Worm (Caenorhabditis elegans) whole organism, L1 larva: ENCODE results near the gene F13H10.9.
"Not testable (repeated sequence)": the region's sequence is repeated elsewhere in the genome, so short reads cannot be mapped to it uniquely, and the experiment has no call there.

ENCODE experiments used
- C04F5.9 ChIP-seq: sonication (generic microtip); optimal IDR thresholded peaks from 2 replicates; lab custom pipeline; 2016; ENCODE audit warnings: missing genetic modification characterization, missing compliant biosample characterization
- C16A3.4 ChIP-seq: fragments of 150-350 bp; optimal IDR thresholded peaks from 2 replicates; lab custom pipeline; 2014; ENCODE audit warnings: missing biosample characterization, missing genetic modification characterization
- blmp-1 ChIP-seq: fragments of 150-350 bp; optimal IDR thresholded peaks from 2 replicates; lab custom pipeline; 2014; ENCODE audit warnings: missing biosample characterization, missing genetic modification characterization
- ceh-63 ChIP-seq: fragments of 200-800 bp; sonication (Bioruptor generic); optimal IDR thresholded peaks from 2 replicates; lab custom pipeline; 2018; ENCODE audit warnings: mild to moderate bottlenecking, missing genetic modification characterization, missing compliant biosample characterization
- ceh-82 ChIP-seq, 3 experiments: fragments of 150-350 bp in 1 of 3; sonication (generic microtip) in 2 of 3; optimal IDR thresholded peaks; 2 replicates each; lab custom pipeline; 2014 to 2017; ENCODE audit warnings: missing biosample characterization in 3 of 3, missing genetic modification characterization in 3 of 3
- ceh-88 ChIP-seq: fragments of 200-800 bp; sonication (Bioruptor generic); IDR thresholded peaks from 2 replicates; pipeline ENCODE4 v1.3.6; 2022; ENCODE audit warnings: missing genetic modification characterization, missing compliant biosample characterization
- dpl-1 ChIP-seq, 3 experiments: fragments of 150-350 bp in 2 of 3; sonication (generic microtip) in 1 of 3; optimal IDR thresholded peaks; 2 replicates each; lab custom pipeline; 2014 to 2017; ENCODE audit warnings: missing biosample characterization in 3 of 3, missing genetic modification characterization in 3 of 3, missing genetic modification reagents in 3 of 3
- dsc-1 ChIP-seq: sonication (generic microtip); optimal IDR thresholded peaks from 2 replicates; lab custom pipeline; 2016; ENCODE audit warnings: mild to moderate bottlenecking, missing genetic modification characterization, missing compliant biosample characterization
- efl-1 ChIP-seq, 4 experiments: fragments of 150-350 bp; optimal IDR thresholded peaks in 3 of 4; peaks in 1 of 4; 1 replicate in 1 of 4; 2 replicates in 3 of 4; lab custom pipeline; 2014; ENCODE audit warnings: missing biosample characterization in 2 of 4, missing genetic modification characterization in 2 of 4, missing genetic modification reagents in 2 of 4
- efl-3 ChIP-seq: fragments of 200-800 bp; sonication (Bioruptor generic); optimal IDR thresholded peaks from 2 replicates; lab custom pipeline; 2018; ENCODE audit warnings: mild to moderate bottlenecking, missing genetic modification characterization, missing compliant biosample characterization
- egl-13 ChIP-seq: sonication (generic microtip); optimal IDR thresholded peaks from 2 replicates; lab custom pipeline; 2016; ENCODE audit warnings: missing genotype, missing genetic modification reagents, missing genetic modification characterization, missing compliant biosample characterization
- egl-27 ChIP-seq, 2 experiments: fragments of 150-350 bp in 1 of 2; sonication (generic microtip); optimal IDR thresholded peaks; 3 replicates each; lab custom pipeline; 2017 to 2018; ENCODE audit warnings: missing biosample characterization in 2 of 2, missing genetic modification characterization in 2 of 2, missing genetic modification reagents in 2 of 2
- elt-2 ChIP-seq: sonication (generic microtip); optimal IDR thresholded peaks from 2 replicates; lab custom pipeline; 2016; ENCODE audit warnings: missing genetic modification characterization, mild to moderate bottlenecking, inconsistent platforms, missing compliant biosample characterization, missing genetic modification reagents
- elt-3 ChIP-seq, 6 experiments: fragments of 150-350 bp in 1 of 6; sonication (generic microtip); optimal IDR thresholded peaks; 2 replicates each; lab custom pipeline; 2017 to 2018; ENCODE audit warnings: missing biosample characterization in 6 of 6, missing genetic modification characterization in 6 of 6, inconsistent platforms in 1 of 6
- fkh-4 ChIP-seq: sonication (generic microtip); optimal IDR thresholded peaks from 2 replicates; lab custom pipeline; 2016; ENCODE audit warnings: missing compliant biosample characterization, missing genetic modification characterization, borderline replicate concordance
- hlh-4 ChIP-seq: sonication (generic microtip); optimal IDR thresholded peaks from 2 replicates; lab custom pipeline; 2016; ENCODE audit warnings: mild to moderate bottlenecking, missing genetic modification characterization, missing compliant biosample characterization
- lin-13 ChIP-seq: fragments of 150-350 bp; optimal IDR thresholded peaks from 2 replicates; lab custom pipeline; 2014; ENCODE audit warnings: missing biosample characterization, missing genetic modification reagents, missing genetic modification characterization
- lin-14 ChIP-seq: fragments of 200-800 bp; sonication (Bioruptor generic); optimal IDR thresholded peaks from 2 replicates; lab custom pipeline; 2018; ENCODE audit warnings: mild to moderate bottlenecking, missing genetic modification characterization, moderate library complexity, missing compliant biosample characterization
- lin-35 ChIP-seq, 2 experiments: fragments of 150-350 bp; optimal IDR thresholded peaks; 2 replicates each; lab custom pipeline; 2014; ENCODE audit warnings: missing biosample characterization in 2 of 2, missing genetic modification characterization in 2 of 2, missing genetic modification reagents in 2 of 2
- mdl-1 ChIP-seq, 2 experiments: fragments of 150-350 bp; optimal IDR thresholded peaks; 2 replicates each; lab custom pipeline; 2014 to 2017; ENCODE audit warnings: missing biosample characterization in 2 of 2, missing genetic modification characterization in 2 of 2, inconsistent platforms in 1 of 2
- nhr-11 ChIP-seq: fragments of 150-350 bp; optimal IDR thresholded peaks from 2 replicates; lab custom pipeline; 2014; ENCODE audit warnings: missing biosample characterization, missing genetic modification characterization
- nhr-19 ChIP-seq: fragments of 200-800 bp; sonication (Bioruptor generic); conservative IDR thresholded peaks from 2 replicates; pipeline ENCODE4 v1.3.6; 2022; ENCODE audit warnings: missing genetic modification characterization, missing compliant biosample characterization
- nhr-28 ChIP-seq: fragments of 150-350 bp; optimal IDR thresholded peaks from 2 replicates; lab custom pipeline; 2014; ENCODE audit warnings: missing biosample characterization, missing genetic modification characterization
- nhr-71 ChIP-seq: sonication (generic microtip); optimal IDR thresholded peaks from 2 replicates; lab custom pipeline; 2016; ENCODE audit warnings: mild to moderate bottlenecking, missing genetic modification characterization, moderate library complexity, missing compliant biosample characterization
- nhr-76 ChIP-seq: sonication (generic microtip); optimal IDR thresholded peaks from 2 replicates; lab custom pipeline; 2017; ENCODE audit warnings: missing biosample characterization, missing genetic modification characterization
- pag-3 ChIP-seq: sonication (generic microtip); optimal IDR thresholded peaks from 2 replicates; lab custom pipeline; 2017; ENCODE audit warnings: missing genetic modification characterization, mild to moderate bottlenecking, missing compliant biosample characterization, antibody characterized with exemption, borderline replicate concordance; ENCODE audit not compliant: insufficient read depth
- rnt-1 ChIP-seq: sonication (generic microtip); optimal IDR thresholded peaks from 2 replicates; lab custom pipeline; 2016; ENCODE audit warnings: mild to moderate bottlenecking, missing genetic modification characterization, moderate library complexity, missing compliant biosample characterization
- skn-1 ChIP-seq: fragments of 150-350 bp; optimal IDR thresholded peaks from 2 replicates; lab custom pipeline; 2014; ENCODE audit warnings: missing biosample characterization, missing genetic modification characterization
- sox-4 ChIP-seq: sonication (generic microtip); optimal IDR thresholded peaks from 2 replicates; lab custom pipeline; 2016; ENCODE audit warnings: missing genetic modification characterization, missing compliant biosample characterization
- sptf-1 ChIP-seq: fragments of 150-350 bp; optimal IDR thresholded peaks from 2 replicates; lab custom pipeline; 2014; ENCODE audit warnings: missing biosample characterization, missing genetic modification characterization
- swsn-7 ChIP-seq: sonication (generic microtip); optimal IDR thresholded peaks from 2 replicates; lab custom pipeline; 2016; ENCODE audit warnings: missing genetic modification characterization, missing compliant biosample characterization
- tbx-2 ChIP-seq: sonication (generic microtip); optimal IDR thresholded peaks from 2 replicates; lab custom pipeline; 2016; ENCODE audit warnings: missing genetic modification characterization, missing compliant biosample characterization
- unc-130 ChIP-seq: fragments of 150-350 bp; optimal IDR thresholded peaks from 2 replicates; lab custom pipeline; 2017; ENCODE audit warnings: missing biosample characterization, missing genetic modification characterization, inconsistent platforms
- unc-62 ChIP-seq: fragments of 150-350 bp; optimal IDR thresholded peaks from 2 replicates; lab custom pipeline; 2014; ENCODE audit warnings: missing biosample characterization, missing genetic modification reagents, missing genetic modification characterization
- unc-86 ChIP-seq: sonication (generic microtip); optimal IDR thresholded peaks from 2 replicates; lab custom pipeline; 2016; ENCODE audit warnings: missing genetic modification characterization, missing compliant biosample characterization
- unc-98 ChIP-seq: fragments of 200-800 bp; sonication (Bioruptor generic); IDR thresholded peaks from 2 replicates; pipeline ENCODE4 v1.3.6; 2022; ENCODE audit warnings: missing genetic modification characterization, missing compliant biosample characterization
- xbp-1 ChIP-seq: sonication (generic microtip); optimal IDR thresholded peaks from 2 replicates; lab custom pipeline; 2016; ENCODE audit warnings: missing genetic modification characterization, missing compliant biosample characterization
- zag-1 ChIP-seq: fragments of 150-350 bp; optimal IDR thresholded peaks from 2 replicates; lab custom pipeline; 2014; ENCODE audit warnings: missing biosample characterization, missing genetic modification characterization
- zip-4 ChIP-seq: fragments of 200-800 bp; sonication (Bioruptor generic); optimal IDR thresholded peaks from 2 replicates; lab custom pipeline; 2018; ENCODE audit warnings: mild to moderate bottlenecking, missing genetic modification characterization, moderate library complexity, missing compliant biosample characterization

Gene F13H10.9

DNA sequence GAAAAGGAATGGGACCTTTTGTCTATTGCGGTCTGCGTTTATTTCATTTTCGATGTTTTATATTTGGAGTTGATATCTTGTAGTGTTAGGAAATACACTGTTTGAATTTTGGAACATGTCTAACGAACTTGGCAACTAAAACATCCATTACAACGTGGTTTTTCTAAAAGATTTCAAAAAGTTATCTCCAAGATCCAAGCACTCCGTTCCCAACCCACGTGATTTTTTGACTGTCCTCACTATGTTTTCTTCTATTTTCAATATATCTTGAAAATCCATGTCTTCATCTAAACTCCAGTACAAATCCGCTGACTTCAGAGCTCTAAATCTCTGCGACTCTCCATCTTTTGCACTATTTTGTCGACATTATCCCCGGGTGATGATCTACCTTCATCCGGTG lies at the start of gene F13H10.9:
F13H10.9 (plus strand) TSS at position 301 of the 400 bp plus-strand sequence.
- TF ChIP-seq lin-13 (GFP tag; lab: Kevin White, UChicago) (no peak), elt-3 (tag; optimal IDR thresholded peaks at IDR 0.05; lab: Kevin White, UChicago) (no peak), nhr-28 (no peak), dpl-1 (GFP tag; optimal IDR thresholded peaks at IDR 0.05; lab: Kevin White, UChicago) (no peak), pag-3 (no peak)

DNA sequence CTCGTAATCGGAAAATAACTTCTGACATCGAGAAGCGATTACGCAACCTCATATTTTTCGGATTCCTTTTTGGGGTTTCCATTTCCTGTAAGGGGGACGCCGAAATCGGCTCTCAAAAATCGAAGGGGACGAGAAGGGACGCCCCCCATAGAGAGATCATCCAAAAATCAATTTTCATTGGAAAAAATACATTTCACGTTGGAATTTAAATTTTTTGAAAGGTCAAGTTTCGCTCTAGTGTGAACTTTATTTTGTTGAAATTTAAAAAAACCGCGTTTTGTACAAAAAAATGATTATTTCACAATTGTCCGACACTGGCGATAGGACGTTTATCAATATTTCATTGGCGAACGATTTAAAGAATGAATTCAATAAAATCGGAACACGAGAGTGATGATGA lies 49.7 kb upstream of the F13H10.9 start, which contains the start of gene Y69E1A.3:
Y69E1A.3 (plus strand) TSS at position 301 of the 400 bp plus-strand sequence.
- TF ChIP-seq nhr-71: no peak
- TF ChIP-seq unc-130 (tag; lab: Kevin White, UChicago): no peak
- no peak for TF ChIP-seq dsc-1 (tag; lab: Kevin White, UChicago)
- no peak for TF ChIP-seq mdl-1 (tag; optimal IDR thresholded peaks at IDR 0.05; lab: Kevin White, UChicago)
- TF ChIP-seq tbx-2 (tag; lab: Kevin White, UChicago): no peak
- TF ChIP-seq lin-14: no peak
- no peak for TF ChIP-seq xbp-1 (tag; lab: Kevin White, UChicago)
- no peak for TF ChIP-seq ceh-82 (tag; optimal IDR thresholded peaks at IDR 0.05; lab: Kevin White, UChicago)
- no peak for TF ChIP-seq unc-86
- TF ChIP-seq sptf-1 (tag; lab: Kevin White, UChicago): no peak
- no peak for TF ChIP-seq nhr-19 (GFP tag; lab: Robert Waterston, UW)
- TF ChIP-seq hlh-4 (tag; lab: Kevin White, UChicago): no peak
- TF ChIP-seq ceh-63 (GFP tag; lab: Kevin White, UChicago): no peak
- no peak for TF ChIP-seq zag-1 (tag; lab: Kevin White, UChicago)
- TF ChIP-seq egl-27 (tag; optimal IDR thresholded peaks at IDR 0.05; lab: Kevin White, UChicago): no peak
- TF ChIP-seq, all 84 proteins: peak for 0

DNA sequence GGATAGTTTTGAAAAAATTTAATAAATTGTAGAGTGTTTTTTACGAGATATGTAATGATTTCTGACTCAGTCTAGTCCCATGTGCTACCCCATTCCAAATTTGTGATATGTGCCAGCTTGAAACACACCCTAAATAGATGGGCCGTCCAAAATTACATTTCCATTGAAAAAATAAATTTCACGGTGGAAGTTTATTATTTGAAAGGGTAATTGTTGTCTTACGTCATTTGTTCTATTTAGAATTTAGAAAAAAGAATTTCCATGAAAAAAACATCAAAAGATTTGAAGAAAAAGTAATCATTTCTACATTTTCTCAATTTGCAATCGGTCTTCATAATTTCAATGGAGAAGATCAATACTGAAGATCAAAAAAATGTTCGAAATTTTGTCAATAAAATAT lies 46.8 kb upstream of the F13H10.9 start, which contains the start of gene Y69E1A.4:
Y69E1A.4 (plus strand) TSS at position 301 of the 400 bp plus-strand sequence.
- TF ChIP-seq C16A3.4, blmp-1, dsc-1 (tag; lab: Kevin White, UChicago): not testable (repeated sequence)
- TF ChIP-seq, all 84 proteins: peak for 0; not testable (repeated sequence) for 84

DNA sequence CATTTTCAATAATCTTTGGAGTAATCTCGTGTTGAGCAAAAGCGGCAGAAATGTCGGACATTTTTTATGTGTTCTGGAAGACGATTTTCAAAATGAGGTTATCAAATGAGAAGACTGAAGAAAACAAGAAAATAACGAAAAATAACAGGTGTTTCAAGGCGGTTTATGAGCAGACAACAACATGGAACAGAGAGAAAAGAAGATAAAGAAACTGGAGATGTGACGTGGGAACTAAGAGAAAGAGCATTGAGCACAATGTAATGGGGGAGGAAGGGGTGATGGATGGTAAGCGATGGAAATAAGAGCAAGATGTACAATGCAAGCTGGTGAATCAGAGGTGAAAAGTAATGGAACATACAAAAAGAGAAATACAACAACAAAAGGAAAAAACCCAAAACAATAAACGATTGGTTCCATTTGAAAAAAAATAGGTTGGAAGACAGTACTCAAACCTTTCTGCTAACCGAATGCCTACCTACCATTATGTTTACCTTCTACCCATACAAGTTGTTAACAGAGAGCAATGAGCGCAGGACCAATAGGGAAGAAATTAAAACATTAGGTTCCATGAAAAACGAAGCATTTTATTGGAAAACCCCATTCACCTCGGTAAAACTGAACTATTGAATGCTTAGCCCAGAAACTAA lies 44.0 kb upstream of the F13H10.9 start, which contains the start of gene Y69E1A.5:
Y69E1A.5 (minus strand) TSS at position 73 of the 647 bp plus-strand sequence.
- no peak for TF ChIP-seq efl-1 (optimal IDR thresholded peaks at IDR 0.05; lab: Kevin White, UChicago)
- TF ChIP-seq efl-1 (GFP tag; optimal IDR thresholded peaks at IDR 0.05 in 1 of 2; lab: Kevin White, UChicago): peak in 1 of 2 experiments; percentile 81
- TF ChIP-seq unc-62 (GFP tag; lab: Kevin White, UChicago): no peak
- TF ChIP-seq rnt-1: peak; percentile 62
- no peak for TF ChIP-seq elt-2 (tag; lab: Kevin White, UChicago)
- no peak for TF ChIP-seq skn-1 (tag; lab: Kevin White, UChicago)
- peak; percentile 72 for TF ChIP-seq lin-14

DNA sequence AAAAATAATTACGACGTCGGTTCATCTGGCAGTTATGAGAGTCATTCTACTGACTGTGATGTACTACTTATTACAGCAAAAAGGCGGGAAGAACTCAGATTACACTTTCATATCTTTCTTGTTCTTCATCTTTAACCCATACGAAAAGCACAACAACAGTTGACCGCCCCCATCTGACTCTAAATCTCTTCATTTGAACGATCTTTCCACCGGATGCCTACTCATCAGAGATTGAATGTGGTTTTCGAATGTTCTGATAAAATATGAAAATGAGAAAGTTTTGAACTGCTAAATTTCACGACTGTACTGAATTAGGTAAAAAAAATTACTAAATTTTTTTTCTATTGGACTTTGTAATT lies 43.5 kb upstream of the F13H10.9 start, which contains the start of gene sri-19:
sri-19 (plus strand) TSS at position 143 of the 359 bp plus-strand sequence.
- TF ChIP-seq zip-4 (GFP tag; lab: Kevin White, UChicago) (no peak), lin-14 (peak; percentile 51), rnt-1 (peak; percentile 41)

DNA sequence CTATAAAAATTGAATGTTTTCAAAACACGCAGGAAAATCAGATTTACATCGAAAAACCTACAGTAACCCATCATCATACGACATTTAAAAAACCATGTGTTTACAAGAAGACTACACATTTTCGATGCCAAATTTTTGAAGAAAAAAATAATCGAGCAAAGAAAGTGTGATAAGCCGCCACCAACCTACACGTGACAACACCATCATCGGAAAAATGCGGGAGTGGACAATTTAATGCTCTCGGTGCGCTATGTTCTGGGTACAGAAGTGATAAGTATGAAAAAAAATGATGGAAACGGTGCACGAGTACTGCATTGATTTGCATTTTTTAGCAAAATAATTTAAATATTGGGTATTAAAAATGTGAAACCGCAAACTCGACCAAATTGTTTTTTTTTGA lies 37.0 kb upstream of the F13H10.9 start:
- TF ChIP-seq elt-2 (tag; lab: Kevin White, UChicago) (peak; percentile 86), efl-3 (GFP tag; lab: Kevin White, UChicago) (no peak), ceh-88 (GFP tag; lab: Robert Waterston, UW) (no peak), C04F5.9 (tag; lab: Kevin White, UChicago) (no peak), dsc-1 (tag; lab: Kevin White, UChicago) (no peak), nhr-11 (tag; lab: Kevin White, UChicago) (no peak), sox-4 (tag; lab: Kevin White, UChicago) (no peak), fkh-4 (tag; lab: Kevin White, UChicago) (no peak), efl-1 (optimal IDR thresholded peaks at IDR 0.05; lab: Kevin White, UChicago) (no peak), efl-1 (GFP tag; optimal IDR thresholded peaks at IDR 0.05 in 1 of 2; lab: Kevin White, UChicago) (peak in 1 of 2 experiments; percentile 16), egl-13 (no peak), tbx-2 (tag; lab: Kevin White, UChicago) (no peak), mdl-1 (tag; optimal IDR thresholded peaks at IDR 0.05; lab: Kevin White, UChicago) (peak in 1 of 2 experiments; percentile 9), blmp-1 (tag; lab: Kevin White, UChicago) (no peak), lin-35 (GFP tag; optimal IDR thresholded peaks at IDR 0.05; lab: Kevin White, UChicago) (peak in 1 of 2 experiments; percentile 39), unc-98 (GFP tag; lab: Robert Waterston, UW) (no peak), nhr-76 (no peak), ceh-63 (GFP tag; lab: Kevin White, UChicago) (no peak), zag-1 (tag; lab: Kevin White, UChicago) (no peak), swsn-7 (tag; lab: Kevin White, UChicago) (no peak)
